Worm (Caenorhabditis elegans) whole organism, L1 larva: ENCODE measurements around the gene nhr-182.

Experiments
- C16A3.4 ChIP-seq: fragments of 150-350 bp; optimal IDR thresholded peaks from 2 replicates; lab custom pipeline; 2014; ENCODE audit warnings: missing biosample characterization, missing genetic modification characterization
- C34B4.2 ChIP-seq: sonication (generic microtip); optimal IDR thresholded peaks from 2 replicates; lab custom pipeline; 2017; ENCODE audit warnings: mild to moderate bottlenecking, missing genetic modification characterization, missing compliant biosample characterization
- Y116A8C.19 ChIP-seq: sonication (generic microtip); optimal IDR thresholded peaks from 2 replicates; lab custom pipeline; 2016; ENCODE audit warnings: missing compliant biosample characterization, missing genetic modification characterization, borderline replicate concordance
- alr-1 ChIP-seq: fragments of 200-800 bp; sonication (Bioruptor generic); optimal IDR thresholded peaks from 2 replicates; lab custom pipeline; 2018; ENCODE audit warnings: borderline replicate concordance, mild to moderate bottlenecking, missing genetic modification characterization, missing compliant biosample characterization
- ceh-63 ChIP-seq: fragments of 200-800 bp; sonication (Bioruptor generic); optimal IDR thresholded peaks from 2 replicates; lab custom pipeline; 2018; ENCODE audit warnings: mild to moderate bottlenecking, missing genetic modification characterization, missing compliant biosample characterization
- ceh-8 ChIP-seq: fragments of 200-800 bp; sonication (Bioruptor generic); optimal IDR thresholded peaks from 2 replicates; lab custom pipeline; 2018; ENCODE audit warnings: mild to moderate bottlenecking, missing genetic modification characterization, moderate library complexity, missing compliant biosample characterization
- ceh-82 ChIP-seq, 3 experiments: fragments of 150-350 bp in 1 of 3; sonication (generic microtip) in 2 of 3; optimal IDR thresholded peaks; 2 replicates each; lab custom pipeline; 2014 to 2017; ENCODE audit warnings: missing biosample characterization in 3 of 3, missing genetic modification characterization in 3 of 3
- ces-1 ChIP-seq: fragments of 150-350 bp; optimal IDR thresholded peaks from 2 replicates; lab custom pipeline; 2014; ENCODE audit warnings: missing biosample characterization, missing genetic modification reagents, missing genetic modification characterization
- dsc-1 ChIP-seq: sonication (generic microtip); optimal IDR thresholded peaks from 2 replicates; lab custom pipeline; 2016; ENCODE audit warnings: mild to moderate bottlenecking, missing genetic modification characterization, missing compliant biosample characterization
- efl-1 ChIP-seq, 4 experiments: fragments of 150-350 bp; optimal IDR thresholded peaks in 3 of 4; peaks in 1 of 4; 1 replicate in 1 of 4; 2 replicates in 3 of 4; lab custom pipeline; 2014; ENCODE audit warnings: missing biosample characterization in 2 of 4, missing genetic modification characterization in 2 of 4, missing genetic modification reagents in 2 of 4
- egl-27 ChIP-seq, 2 experiments: fragments of 150-350 bp in 1 of 2; sonication (generic microtip); optimal IDR thresholded peaks; 3 replicates each; lab custom pipeline; 2017 to 2018; ENCODE audit warnings: missing biosample characterization in 2 of 2, missing genetic modification characterization in 2 of 2, missing genetic modification reagents in 2 of 2
- elt-2 ChIP-seq: sonication (generic microtip); optimal IDR thresholded peaks from 2 replicates; lab custom pipeline; 2016; ENCODE audit warnings: missing genetic modification characterization, mild to moderate bottlenecking, inconsistent platforms, missing compliant biosample characterization, missing genetic modification reagents
- fkh-4 ChIP-seq: sonication (generic microtip); optimal IDR thresholded peaks from 2 replicates; lab custom pipeline; 2016; ENCODE audit warnings: missing compliant biosample characterization, missing genetic modification characterization, borderline replicate concordance
- fos-1 ChIP-seq: fragments of 150-350 bp; optimal IDR thresholded peaks from 2 replicates; lab custom pipeline; 2014; ENCODE audit warnings: missing biosample characterization, missing genetic modification characterization
- hpl-2 ChIP-seq: fragments of 150-350 bp; optimal IDR thresholded peaks from 2 replicates; lab custom pipeline; 2014; ENCODE audit warnings: missing biosample characterization, missing genetic modification reagents, missing genetic modification characterization
- irx-1 ChIP-seq: sonication (generic microtip); optimal IDR thresholded peaks from 2 replicates; lab custom pipeline; 2016; ENCODE audit warnings: missing genetic modification characterization, missing compliant biosample characterization
- isw-1 ChIP-seq: fragments of 200-800 bp; sonication (Bioruptor generic); IDR thresholded peaks from 2 replicates; pipeline ENCODE4 v1.3.6; 2022; ENCODE audit warnings: missing genetic modification characterization, missing compliant biosample characterization
- jun-1 ChIP-seq: fragments of 150-350 bp; optimal IDR thresholded peaks from 2 replicates; lab custom pipeline; 2014; ENCODE audit warnings: missing biosample characterization, missing genetic modification reagents, missing genetic modification characterization
- lin-13 ChIP-seq: fragments of 150-350 bp; optimal IDR thresholded peaks from 2 replicates; lab custom pipeline; 2014; ENCODE audit warnings: missing biosample characterization, missing genetic modification reagents, missing genetic modification characterization
- lin-14 ChIP-seq: fragments of 200-800 bp; sonication (Bioruptor generic); optimal IDR thresholded peaks from 2 replicates; lab custom pipeline; 2018; ENCODE audit warnings: mild to moderate bottlenecking, missing genetic modification characterization, moderate library complexity, missing compliant biosample characterization
- lin-15B ChIP-seq: fragments of 150-350 bp; sonication (generic microtip); optimal IDR thresholded peaks from 3 replicates; lab custom pipeline; 2014; ENCODE audit warnings: missing biosample characterization, missing genetic modification characterization
- lin-39 ChIP-seq: fragments of 150-350 bp; optimal IDR thresholded peaks from 2 replicates; lab custom pipeline; 2014; ENCODE audit warnings: missing biosample characterization, missing genetic modification reagents, missing genetic modification characterization
- lir-3 ChIP-seq: sonication (generic microtip); optimal IDR thresholded peaks from 2 replicates; lab custom pipeline; 2016; ENCODE audit warnings: mild to moderate bottlenecking, missing genetic modification characterization, moderate library complexity, missing compliant biosample characterization; ENCODE audit not compliant: poor library complexity
- mab-9 ChIP-seq: fragments of 200-800 bp; sonication (Bioruptor generic); IDR thresholded peaks from 2 replicates; pipeline ENCODE4 v1.3.6; 2022; ENCODE audit warnings: missing genetic modification reagents, missing genetic modification characterization, missing compliant biosample characterization
- mdl-1 ChIP-seq, 2 experiments: fragments of 150-350 bp; optimal IDR thresholded peaks; 2 replicates each; lab custom pipeline; 2014 to 2017; ENCODE audit warnings: missing biosample characterization in 2 of 2, missing genetic modification characterization in 2 of 2, inconsistent platforms in 1 of 2
- mef-2 ChIP-seq: fragments of 150-350 bp; optimal IDR thresholded peaks from 2 replicates; lab custom pipeline; 2014; ENCODE audit warnings: missing biosample characterization, missing genetic modification characterization
- nhr-11 ChIP-seq: fragments of 150-350 bp; optimal IDR thresholded peaks from 2 replicates; lab custom pipeline; 2014; ENCODE audit warnings: missing biosample characterization, missing genetic modification characterization
- nhr-12 ChIP-seq: sonication (generic microtip); optimal IDR thresholded peaks from 2 replicates; lab custom pipeline; 2017; ENCODE audit warnings: missing biosample characterization, missing genetic modification characterization
- nhr-20 ChIP-seq: sonication (generic microtip); optimal IDR thresholded peaks from 2 replicates; lab custom pipeline; 2016; ENCODE audit warnings: mild to moderate bottlenecking, missing genetic modification characterization, missing compliant biosample characterization
- nhr-237 ChIP-seq: fragments of 150-350 bp; optimal IDR thresholded peaks from 2 replicates; lab custom pipeline; 2014; ENCODE audit warnings: missing biosample characterization, missing genetic modification characterization
- nhr-28 ChIP-seq: fragments of 150-350 bp; optimal IDR thresholded peaks from 2 replicates; lab custom pipeline; 2014; ENCODE audit warnings: missing biosample characterization, missing genetic modification characterization
- nhr-47 ChIP-seq: sonication (generic microtip); optimal IDR thresholded peaks from 2 replicates; lab custom pipeline; 2016; ENCODE audit warnings: mild to moderate bottlenecking, missing genetic modification characterization, moderate library complexity, missing compliant biosample characterization
- nhr-76 ChIP-seq: sonication (generic microtip); optimal IDR thresholded peaks from 2 replicates; lab custom pipeline; 2017; ENCODE audit warnings: missing biosample characterization, missing genetic modification characterization
- nhr-84 ChIP-seq: sonication (generic microtip); optimal IDR thresholded peaks from 2 replicates; lab custom pipeline; 2017; ENCODE audit warnings: missing biosample characterization, missing genetic modification characterization
- pax-3 ChIP-seq: fragments of 200-800 bp; sonication (Bioruptor generic); optimal IDR thresholded peaks from 2 replicates; lab custom pipeline; 2018; ENCODE audit warnings: mild to moderate bottlenecking, missing genetic modification characterization, moderate library complexity, missing compliant biosample characterization
- snpc-4 ChIP-seq: fragments of 150-350 bp; optimal IDR thresholded peaks from 2 replicates; lab custom pipeline; 2014; ENCODE audit warnings: missing biosample characterization, missing genetic modification characterization
- snu-23 ChIP-seq: sonication (generic microtip); optimal IDR thresholded peaks from 2 replicates; lab custom pipeline; 2016; ENCODE audit warnings: missing genetic modification characterization, missing compliant biosample characterization
- sox-4 ChIP-seq: sonication (generic microtip); optimal IDR thresholded peaks from 2 replicates; lab custom pipeline; 2016; ENCODE audit warnings: missing genetic modification characterization, missing compliant biosample characterization
- sptf-1 ChIP-seq: fragments of 150-350 bp; optimal IDR thresholded peaks from 2 replicates; lab custom pipeline; 2014; ENCODE audit warnings: missing biosample characterization, missing genetic modification characterization
- sup-37 ChIP-seq: fragments of 200-800 bp; sonication (Bioruptor generic); optimal IDR thresholded peaks from 2 replicates; lab custom pipeline; 2018; ENCODE audit warnings: mild to moderate bottlenecking, missing genetic modification characterization, missing compliant biosample characterization
- tlp-1 ChIP-seq: fragments of 150-350 bp; optimal IDR thresholded peaks from 2 replicates; lab custom pipeline; 2014; ENCODE audit warnings: missing biosample characterization, missing genetic modification characterization
- unc-130 ChIP-seq: fragments of 150-350 bp; optimal IDR thresholded peaks from 2 replicates; lab custom pipeline; 2017; ENCODE audit warnings: missing biosample characterization, missing genetic modification characterization, inconsistent platforms
- unc-30 ChIP-seq: sonication (generic microtip); optimal IDR thresholded peaks from 2 replicates; lab custom pipeline; 2017; ENCODE audit warnings: missing biosample characterization, missing genetic modification characterization
- unc-62 ChIP-seq: fragments of 150-350 bp; optimal IDR thresholded peaks from 2 replicates; lab custom pipeline; 2014; ENCODE audit warnings: missing biosample characterization, missing genetic modification reagents, missing genetic modification characterization
- unc-86 ChIP-seq: sonication (generic microtip); optimal IDR thresholded peaks from 2 replicates; lab custom pipeline; 2016; ENCODE audit warnings: missing genetic modification characterization, missing compliant biosample characterization
- unc-98 ChIP-seq: fragments of 200-800 bp; sonication (Bioruptor generic); IDR thresholded peaks from 2 replicates; pipeline ENCODE4 v1.3.6; 2022; ENCODE audit warnings: missing genetic modification characterization, missing compliant biosample characterization
- vab-15 ChIP-seq: sonication (generic microtip); optimal IDR thresholded peaks from 2 replicates; lab custom pipeline; 2017; ENCODE audit warnings: missing genotype, mild to moderate bottlenecking, missing genetic modification characterization, missing compliant biosample characterization
- zag-1 ChIP-seq: fragments of 150-350 bp; optimal IDR thresholded peaks from 2 replicates; lab custom pipeline; 2014; ENCODE audit warnings: missing biosample characterization, missing genetic modification characterization

Gene nhr-182

ce11 chrV:2254553-2255124, 5.1 kb downstream of the nhr-182 start, which contains the start of gene str-253:
Gene str-253 (minus strand): TSS chrV:2254603.
- no peak for TF ChIP-seq nhr-237 (tag; lab: Kevin White, UChicago)
- TF ChIP-seq elt-2 (tag; lab: Kevin White, UChicago): no peak
- TF ChIP-seq egl-27 (tag; optimal IDR thresholded peaks at IDR 0.05; lab: Kevin White, UChicago): no peak
- no peak for TF ChIP-seq mab-9 (GFP tag; lab: Robert Waterston, UW)
- TF ChIP-seq nhr-28 (tag; lab: Kevin White, UChicago): no peak
- no peak for TF ChIP-seq nhr-11 (tag; lab: Kevin White, UChicago)
- no peak for TF ChIP-seq mdl-1 (tag; optimal IDR thresholded peaks at IDR 0.05; lab: Kevin White, UChicago)
- no peak for TF ChIP-seq irx-1 (tag; lab: Kevin White, UChicago)
- TF ChIP-seq ceh-82 (tag; optimal IDR thresholded peaks at IDR 0.05; lab: Kevin White, UChicago): no peak
- no peak for TF ChIP-seq sup-37 (GFP tag; lab: Kevin White, UChicago)
- TF ChIP-seq unc-98 (GFP tag; lab: Robert Waterston, UW): no peak
- no peak for TF ChIP-seq lin-14 (GFP tag; lab: Kevin White, UChicago)
- TF ChIP-seq zag-1 (tag; lab: Kevin White, UChicago): no peak
- TF ChIP-seq snpc-4: no peak

- TF ChIP-seq dsc-1 (no peak), elt-2 (tag; lab: Kevin White, UChicago) (peak; percentile 2)
Measured at ce11 chrV:2251774-2252173, 8.0 kb downstream of the nhr-182 start.

ce11 chrV:2250126-2250590, 9.6 kb downstream of the nhr-182 start, which contains the start of gene cyp-33C7:
Gene cyp-33C7 (plus strand): TSS chrV:2250540.
- TF ChIP-seq snpc-4 (no peak), lir-3 (tag; lab: Kevin White, UChicago) (no peak), sptf-1 (tag; lab: Kevin White, UChicago) (no peak), nhr-84 (no peak), unc-86 (tag; lab: Kevin White, UChicago) (no peak), irx-1 (tag; lab: Kevin White, UChicago) (no peak), nhr-47 (tag; lab: Kevin White, UChicago) (no peak), alr-1 (no peak), nhr-20 (tag; lab: Kevin White, UChicago) (peak; percentile 89), pax-3 (no peak), fos-1 (tag; lab: Kevin White, UChicago) (no peak), ces-1 (GFP tag; lab: Kevin White, UChicago) (no peak), C34B4.2 (tag; lab: Kevin White, UChicago) (no peak), sox-4 (tag; lab: Kevin White, UChicago) (no peak), isw-1 (GFP tag; lab: Robert Waterston, UW) (no peak), mef-2 (tag; lab: Kevin White, UChicago) (no peak), nhr-12 (tag; lab: Kevin White, UChicago) (no peak), lin-13 (no peak), lin-39 (tag; lab: Kevin White, UChicago) (no peak), unc-62 (GFP tag; lab: Kevin White, UChicago) (no peak), vab-15 (tag; lab: Kevin White, UChicago) (no peak), nhr-76 (tag; lab: Kevin White, UChicago) (no peak), unc-130 (no peak), lin-15B (no peak), nhr-237 (tag; lab: Kevin White, UChicago) (no peak), efl-1 (optimal IDR thresholded peaks at IDR 0.05; lab: Kevin White, UChicago) (peak in 1 of 2 experiments; percentile 29), efl-1 (GFP tag; optimal IDR thresholded peaks at IDR 0.05 in 1 of 2; lab: Kevin White, UChicago) (peak in 1 of 2 experiments; percentile 52), ceh-63 (GFP tag; lab: Kevin White, UChicago) (no peak), jun-1 (tag; lab: Kevin White, UChicago) (peak; percentile 46), C16A3.4 (tag; lab: Kevin White, UChicago) (peak; percentile 25), snu-23 (GFP tag; lab: Kevin White, UChicago) (peak; percentile 33), hpl-2 (GFP tag; lab: Kevin White, UChicago) (no peak), dsc-1 (no peak), fkh-4 (tag; lab: Kevin White, UChicago) (no peak), Y116A8C.19 (tag; lab: Kevin White, UChicago) (no peak), tlp-1 (no peak), ceh-8 (no peak), unc-30 (tag; lab: Kevin White, UChicago) (no peak)
